Worm (Caenorhabditis elegans) whole organism, L2 larva: Measurements from ENCODE around the gene mlt-4.

Experiments used
- ZK546.5 ChIP-seq: sonication (generic microtip); optimal IDR thresholded peaks from 2 replicates; lab custom pipeline; 2017; ENCODE audit warnings: missing biosample characterization, missing genetic modification characterization
- egl-27 ChIP-seq: sonication (generic microtip); optimal IDR thresholded peaks from 3 replicates; lab custom pipeline; 2017; ENCODE audit warnings: missing biosample characterization, missing genetic modification reagents, missing genetic modification characterization
- elt-1 ChIP-seq: fragments of 150-350 bp; optimal IDR thresholded peaks from 2 replicates; lab custom pipeline; 2014; ENCODE audit warnings: missing biosample characterization, missing genetic modification characterization
- nhr-237 ChIP-seq: fragments of 150-350 bp; optimal IDR thresholded peaks from 2 replicates; lab custom pipeline; 2014; ENCODE audit warnings: missing biosample characterization, missing genetic modification characterization
- nhr-6 ChIP-seq: fragments of 150-350 bp; optimal IDR thresholded peaks from 2 replicates; lab custom pipeline; 2014; ENCODE audit warnings: missing biosample characterization, missing genetic modification characterization
- ztf-11 ChIP-seq: sonication (generic microtip); optimal IDR thresholded peaks from 2 replicates; lab custom pipeline; 2017; ENCODE audit warnings: missing biosample characterization, missing genetic modification characterization

- no peak for TF ChIP-seq egl-27 (tag; lab: Kevin White, UChicago)
- TF ChIP-seq nhr-237 (tag; lab: Kevin White, UChicago): no peak
- no peak for TF ChIP-seq nhr-6 (tag; lab: Kevin White, UChicago)
- TF ChIP-seq elt-1 (tag; lab: Kevin White, UChicago): no peak
- no peak for TF ChIP-seq ztf-11 (tag; lab: Kevin White, UChicago)
- TF ChIP-seq ZK546.5 (tag; lab: Kevin White, UChicago): no peak
These were observed 9.9 kb downstream of the mlt-4 start for ce11 chrV:20279309-20279708.
